Comparison of ENCODE assay signal across 5 fruit fly cellular contexts in the genomic region with DNA sequence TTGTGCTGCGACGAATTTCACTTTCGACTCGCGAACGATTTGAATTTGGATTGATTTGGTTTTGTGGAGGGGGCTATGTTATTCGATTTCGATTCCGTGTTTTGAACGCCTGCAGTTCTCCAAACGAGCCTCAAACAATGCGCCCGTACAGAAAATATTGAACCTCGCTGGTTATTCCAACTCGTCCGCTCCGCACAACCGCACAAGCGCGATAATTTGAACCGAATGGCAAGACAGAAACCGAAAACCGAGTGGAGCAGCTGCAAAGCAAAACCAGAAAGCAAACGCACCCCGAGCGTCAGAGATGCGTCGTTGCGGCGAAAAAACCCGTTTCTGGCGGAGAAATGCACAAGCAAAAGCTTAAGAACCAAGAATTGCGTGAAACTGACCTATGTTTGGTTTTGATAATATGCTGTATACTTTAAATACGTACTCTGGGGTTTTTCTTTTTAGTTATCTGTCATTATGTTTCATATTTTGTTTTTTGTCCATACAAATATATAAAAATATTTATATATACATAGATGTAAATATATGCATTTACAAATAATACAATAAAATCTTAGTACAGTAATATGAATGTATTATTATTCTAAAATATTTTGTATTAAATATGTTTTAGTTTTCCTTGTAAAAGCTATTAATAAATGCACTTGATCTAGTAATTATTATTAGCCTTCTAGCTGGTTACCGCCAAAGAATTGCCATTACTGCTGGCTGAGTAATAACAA.
TF ChIP-seq lines count a peak whose summit lies in the region.

TSS of gene Dyrk2 (minus strand) at position 231 of the 731 bp plus-strand sequence.

TF ChIP-seq in whole organism, adult, 20 proteins besides CTCF, POLR2A, EP300 and RAD21 (continued from another document):
- peak; percentile 27 for TF ChIP-seq toe (GFP tag; optimal IDR thresholded peaks at IDR 0.05; lab: Kevin White, UChicago)
- peak; percentile 6 for TF ChIP-seq CG7101 (tag; optimal IDR thresholded peaks at IDR 0.05; lab: Kevin White, UChicago)
- no peak for TF ChIP-seq Clk (GFP tag; optimal IDR thresholded peaks at IDR 0.05; lab: Kevin White, UChicago)
- no peak for TF ChIP-seq CG14711 (tag; optimal IDR thresholded peaks at IDR 0.05; lab: Kevin White, UChicago)

TF ChIP-seq in whole organism, embryonic, 481 proteins besides CTCF, POLR2A, EP300 and RAD21 (continued from another document and continues in another):
- TF ChIP-seq CG8089 (GFP tag; optimal IDR thresholded peaks at IDR 0.05; lab: Kevin White, UChicago) (no peak), CG17829 (tag; optimal IDR thresholded peaks at IDR 0.05; lab: Kevin White, UChicago) (peak; percentile 57), Lim3 (GFP tag; IDR thresholded peaks at IDR 0.05; lab: Robert Waterston, UW) (no peak), odd (GFP tag; optimal IDR thresholded peaks at IDR 0.05; lab: Kevin White, UChicago) (peak; percentile 70), chinmo (GFP tag; IDR thresholded peaks at IDR 0.05; lab: Robert Waterston, UW; ENCODE audit: partially characterized antibody) (peak; percentile 94), E2f1 (GFP tag; IDR thresholded peaks at IDR 0.05; lab: Robert Waterston, UW) (peak; percentile 30; the same call in 1 of the 2 replicates), sd (tag; optimal IDR thresholded peaks at IDR 0.05; lab: Kevin White, UChicago) (peak; percentile 43), CG4820 (GFP tag; optimal IDR thresholded peaks at IDR 0.05; lab: Kevin White, UChicago) (no peak), CG31224 (GFP tag; IDR thresholded peaks at IDR 0.05; lab: Robert Waterston, UW) (no peak), CG31388 (GFP tag; optimal IDR thresholded peaks at IDR 0.05; lab: Kevin White, UChicago) (no peak), Blimp-1 (GFP tag; optimal IDR thresholded peaks at IDR 0.05; lab: Kevin White, UChicago) (peak; percentile 81), Meics (GFP tag; optimal IDR thresholded peaks at IDR 0.05; lab: Kevin White, UChicago) (peak; percentile 65), Vsx1 (GFP tag; optimal IDR thresholded peaks at IDR 0.05; lab: Kevin White, UChicago) (peak; percentile 70), CG33213 (GFP tag; optimal IDR thresholded peaks at IDR 0.05; lab: Kevin White, UChicago) (peak; percentile 19), HLH4C (GFP tag; IDR thresholded peaks at IDR 0.05; lab: Robert Waterston, UW; ENCODE audit: partially characterized antibody) (peak; percentile 51; the same call in 2 of the 3 replicates), Max (GFP tag; optimal IDR thresholded peaks at IDR 0.05; lab: Kevin White, UChicago) (peak; percentile 5), run (tag; optimal IDR thresholded peaks at IDR 0.05; lab: Kevin White, UChicago) (no peak), CG13894 (tag; optimal IDR thresholded peaks at IDR 0.05; lab: Kevin White, UChicago) (peak; percentile 44), h (optimal IDR thresholded peaks at IDR 0.05; lab: Kevin White, UChicago) (no peak), Optix (GFP tag; IDR thresholded peaks at IDR 0.05; lab: Robert Waterston, UW) (no peak; the same call in 2 of the 3 replicates), Poxn (GFP tag; IDR thresholded peaks at IDR 0.05; lab: Robert Waterston, UW) (no peak), tna (GFP tag; IDR thresholded peaks at IDR 0.05; lab: Robert Waterston, UW; ENCODE audit: partially characterized antibody) (peak; percentile 56; the same call in 1 of the 2 replicates), HLH3B (GFP tag; IDR thresholded peaks at IDR 0.05; lab: Robert Waterston, UW) (peak; percentile 35; the same call in 1 of the 2 replicates), NfI (GFP tag; optimal IDR thresholded peaks at IDR 0.05; lab: Kevin White, UChicago) (peak; percentile 35), lilli (GFP tag; optimal IDR thresholded peaks at IDR 0.05; lab: Kevin White, UChicago) (peak; percentile 8), esg (GFP tag; conservative IDR thresholded peaks at IDR 0.05; lab: Robert Waterston, UW) (no peak), CG32532 (GFP tag; IDR thresholded peaks at IDR 0.05; lab: Robert Waterston, UW) (peak; percentile 58), Nf-YB (GFP tag; optimal IDR thresholded peaks at IDR 0.05; lab: Kevin White, UChicago) (peak; percentile 37)

TF ChIP-seq in whole organism, prepupa, 60 proteins besides CTCF, POLR2A, EP300 and RAD21 (continued from another document and continues in another):
- TF ChIP-seq Eip93F (GFP tag; optimal IDR thresholded peaks at IDR 0.05; lab: Kevin White, UChicago) (no peak), CG3032 (tag; optimal IDR thresholded peaks at IDR 0.05; lab: Kevin White, UChicago) (peak; percentile 41), Hr4 (GFP tag; optimal IDR thresholded peaks at IDR 0.05; lab: Kevin White, UChicago) (peak; percentile 21), CG6276 (GFP tag; optimal IDR thresholded peaks at IDR 0.05; lab: Kevin White, UChicago) (peak; percentile 43), eg (GFP tag; IDR thresholded peaks at IDR 0.05; lab: Robert Waterston, UW) (peak; percentile 69; the same call in 2 of the 3 replicates), CG11902 (GFP tag; optimal IDR thresholded peaks at IDR 0.05; lab: Kevin White, UChicago) (no peak), fkh (GFP tag; optimal IDR thresholded peaks at IDR 0.05; lab: Kevin White, UChicago) (peak; percentile 21), CG7368 (GFP tag; optimal IDR thresholded peaks at IDR 0.05; lab: Kevin White, UChicago) (no peak), CG8319 (GFP tag; optimal IDR thresholded peaks at IDR 0.05; lab: Kevin White, UChicago) (no peak), Met (GFP tag; optimal IDR thresholded peaks at IDR 0.05; lab: Kevin White, UChicago) (peak; percentile 35), Smox (GFP tag; optimal IDR thresholded peaks at IDR 0.05; lab: Kevin White, UChicago) (peak; percentile 1), CG6854 (GFP tag; optimal IDR thresholded peaks at IDR 0.05; lab: Kevin White, UChicago) (peak; percentile 19), esn (GFP tag; optimal IDR thresholded peaks at IDR 0.05; lab: Kevin White, UChicago) (peak; percentile 37), CG9139 (GFP tag; optimal IDR thresholded peaks at IDR 0.05; lab: Kevin White, UChicago) (no peak), topi (GFP tag; optimal IDR thresholded peaks at IDR 0.05; lab: Kevin White, UChicago) (peak; percentile 14), Ets21C (GFP tag; optimal IDR thresholded peaks at IDR 0.05; lab: Kevin White, UChicago) (no peak), Sox14 (GFP tag; optimal IDR thresholded peaks at IDR 0.05; lab: Kevin White, UChicago) (peak; percentile 28), CG6163 (GFP tag; IDR thresholded peaks at IDR 0.05; lab: Robert Waterston, UW) (peak; percentile 74), CG1621 (tag; optimal IDR thresholded peaks at IDR 0.05; lab: Kevin White, UChicago) (peak; percentile 29), dsx (GFP tag; optimal IDR thresholded peaks at IDR 0.05; lab: Kevin White, UChicago; ENCODE audit: poor library complexity, severe bottlenecking) (no peak), pdm3 (GFP tag; optimal IDR thresholded peaks at IDR 0.05; lab: Kevin White, UChicago) (no peak), Eip78C (GFP tag; lab: Kevin White, UChicago) (peak; percentile 35), CG6808 (GFP tag; optimal IDR thresholded peaks at IDR 0.05; lab: Kevin White, UChicago) (peak; percentile 40), dac (GFP tag; optimal IDR thresholded peaks at IDR 0.05; lab: Kevin White, UChicago) (no peak), Sox15 (GFP tag; optimal IDR thresholded peaks at IDR 0.05; lab: Kevin White, UChicago) (no peak), svp (GFP tag; lab: Kevin White, UChicago) (peak; percentile 83), CG4318 (GFP tag; optimal IDR thresholded peaks at IDR 0.05; lab: Kevin White, UChicago) (peak; percentile 8), CG8632 (GFP tag; optimal IDR thresholded peaks at IDR 0.05; lab: Kevin White, UChicago) (peak; percentile 21), CG16779 (tag; optimal IDR thresholded peaks at IDR 0.05; lab: Kevin White, UChicago) (peak; percentile 34), Hr38 (GFP tag; optimal IDR thresholded peaks at IDR 0.05; lab: Kevin White, UChicago) (no peak), CG10669 (GFP tag; optimal IDR thresholded peaks at IDR 0.05; lab: Kevin White, UChicago) (no peak)

TF ChIP-seq in whole organism, pupa, 21 proteins besides CTCF, POLR2A, EP300 and RAD21 (continued from another document):
- TF ChIP-seq Pif1B (GFP tag; optimal IDR thresholded peaks at IDR 0.05; lab: Kevin White, UChicago): no peak
- no peak for TF ChIP-seq Pif1A (GFP tag; optimal IDR thresholded peaks at IDR 0.05; lab: Kevin White, UChicago)
- no peak for TF ChIP-seq CG17806 (tag; optimal IDR thresholded peaks at IDR 0.05; lab: Kevin White, UChicago)

TF ChIP-seq in whole organism, wandering third instar larva, 38 proteins besides CTCF, POLR2A, EP300 and RAD21 (continued from another document):
- TF ChIP-seq Myc (optimal IDR thresholded peaks at IDR 0.05; lab: Kevin White, UChicago): peak; percentile 98
- TF ChIP-seq fru (GFP tag; optimal IDR thresholded peaks at IDR 0.05; lab: Kevin White, UChicago): peak; percentile 43
- TF ChIP-seq psq (GFP tag; optimal IDR thresholded peaks at IDR 0.05; lab: Kevin White, UChicago): peak; percentile 67
- TF ChIP-seq dl (GFP tag; optimal IDR thresholded peaks at IDR 0.05; lab: Kevin White, UChicago; ENCODE audit: insufficient read depth in 1 of 2, partially characterized antibody in 2 of 2): peak in 1 of 2 experiments; percentile 1
- TF ChIP-seq woc (GFP tag; optimal IDR thresholded peaks at IDR 0.05; lab: Kevin White, UChicago): peak; percentile 43
- no peak for TF ChIP-seq CG32264 (GFP tag; optimal IDR thresholded peaks at IDR 0.05; lab: Kevin White, UChicago)
- no peak for TF ChIP-seq ey (GFP tag; optimal IDR thresholded peaks at IDR 0.05; lab: Kevin White, UChicago)
- TF ChIP-seq Vsx2 (GFP tag; optimal IDR thresholded peaks at IDR 0.05; lab: Kevin White, UChicago; ENCODE audit: partially characterized antibody): peak; percentile 85
- TF ChIP-seq GATAd (GFP tag; optimal IDR thresholded peaks at IDR 0.05; lab: Kevin White, UChicago): no peak
- TF ChIP-seq OdsH (GFP tag; optimal IDR thresholded peaks at IDR 0.05; lab: Kevin White, UChicago): no peak
- TF ChIP-seq tai (GFP tag; optimal IDR thresholded peaks at IDR 0.05; lab: Kevin White, UChicago): no peak
- TF ChIP-seq foxo (GFP tag; optimal IDR thresholded peaks at IDR 0.05; lab: Kevin White, UChicago): peak in 1 of 2 experiments; percentile 51
- peak; percentile 46 for TF ChIP-seq rgr (GFP tag; optimal IDR thresholded peaks at IDR 0.05; lab: Kevin White, UChicago)
- TF ChIP-seq CG9705 (GFP tag; optimal IDR thresholded peaks at IDR 0.05; lab: Kevin White, UChicago): no peak
- TF ChIP-seq jim (GFP tag; optimal IDR thresholded peaks at IDR 0.05; lab: Kevin White, UChicago): peak; percentile 25
- TF ChIP-seq pan (optimal IDR thresholded peaks at IDR 0.05; lab: Kevin White, UChicago): no peak
- TF ChIP-seq CrebA (GFP tag; optimal IDR thresholded peaks at IDR 0.05; lab: Kevin White, UChicago; ENCODE audit: borderline replicate concordance): no peak
- TF ChIP-seq N (GFP tag; optimal IDR thresholded peaks at IDR 0.05; lab: Kevin White, UChicago): no peak
TF ChIP-seq in whole organism, wandering third instar larva: peak in this region for 18.
